Fruit fly (Drosophila melanogaster) ovary, adult (tissue): ENCODE data around the gene CG7384.

Source experiments
- CG17801 ChIP-seq: fragments of 200-800 bp; optimal IDR thresholded peaks from 2 replicates; lab custom pipeline; 2019; ENCODE audit warnings: missing biosample characterization, mild to moderate bottlenecking, missing genetic modification characterization, moderate library complexity; ENCODE audit not compliant: partially characterized antibody

Gene CG7384

dm6 chr2L:10500309-10500974 is 9.8 kb downstream of the CG7384 start:
- no peak for TF ChIP-seq CG17801 (GFP tag; lab: Kevin White, UChicago)

- no peak for TF ChIP-seq CG17801 (GFP tag; lab: Kevin White, UChicago)
Measured at dm6 chr2L:10499608-10500007, 10.6 kb downstream of the CG7384 start.

dm6 chr2L:10497106-10497800 is 13.0 kb downstream of the CG7384 start:
- TF ChIP-seq CG17801 (GFP tag; lab: Kevin White, UChicago) = no peak

dm6 chr2L:10496338-10496737 is 13.9 kb downstream of the CG7384 start:
- no peak for TF ChIP-seq CG17801 (GFP tag; lab: Kevin White, UChicago)

- TF ChIP-seq CG17801 (GFP tag; lab: Kevin White, UChicago) = no peak
Measured at dm6 chr2L:10495495-10495894, 14.8 kb downstream of the CG7384 start.

- no peak for TF ChIP-seq CG17801 (GFP tag; lab: Kevin White, UChicago)
Measured at dm6 chr2L:10491354-10491753, 18.9 kb downstream of the CG7384 start, which contains the start of gene CG13144. CG13144 (minus strand) TSS chr2L:10491454.

- peak; percentile 32 for TF ChIP-seq CG17801 (GFP tag; lab: Kevin White, UChicago)
Measured at dm6 chr2L:10488484-10489223, 21.6 kb downstream of the CG7384 start, which contains the start of the genes Cog4 and CG6144. Cog4 (minus strand) TSS chr2L:10488622. CG6144 (plus strand) TSS chr2L:10488694.

dm6 chr2L:10483073-10483472 is 27.2 kb downstream of the CG7384 start, which contains the start of gene Grip75:
Grip75 (plus strand) TSS chr2L:10483295.
- no peak for TF ChIP-seq CG17801 (GFP tag; lab: Kevin White, UChicago)

- peak; percentile 11 for TF ChIP-seq CG17801 (GFP tag; lab: Kevin White, UChicago)
Measured at dm6 chr2L:10479859-10480258, 30.4 kb downstream of the CG7384 start.

- no peak for TF ChIP-seq CG17801 (GFP tag; lab: Kevin White, UChicago)
Measured at dm6 chr2L:10476879-10477278, 33.4 kb downstream of the CG7384 start, which contains the start of gene RluA-2. RluA-2 (plus strand) TSS chr2L:10477073.

dm6 chr2L:10474815-10475214 is 35.4 kb downstream of the CG7384 start:
- no peak for TF ChIP-seq CG17801 (GFP tag; lab: Kevin White, UChicago)

dm6 chr2L:10474268-10474678 is 36.0 kb downstream of the CG7384 start, which contains the start of gene RluA-1:
RluA-1 (minus strand) TSS chr2L:10474349.
- TF ChIP-seq CG17801 (GFP tag; lab: Kevin White, UChicago) = peak; percentile 72

- no peak for TF ChIP-seq CG17801 (GFP tag; lab: Kevin White, UChicago)
Measured at dm6 chr2L:10472257-10472656, 38.0 kb downstream of the CG7384 start.

- no peak for TF ChIP-seq CG17801 (GFP tag; lab: Kevin White, UChicago)
Measured at dm6 chr2L:10470211-10470610, 40.0 kb downstream of the CG7384 start.

dm6 chr2L:10468978-10469377 is 41.3 kb downstream of the CG7384 start:
- TF ChIP-seq CG17801 (GFP tag; lab: Kevin White, UChicago) = no peak
